Fruit fly (Drosophila melanogaster): ENCODE measurements around the gene Vta1.

Vta1 gene

dm6 chr3L:1690727-1691413 is 38.2 kb upstream of the Vta1 start:
- TF ChIP-seq Rel (GFP tag; optimal IDR thresholded peaks at IDR 0.05) (no peak), Rel (tag; optimal IDR thresholded peaks at IDR 0.05) (no peak), dmrt93B (GFP tag; optimal IDR thresholded peaks at IDR 0.05) (peak; percentile 34), dsf (GFP tag; optimal IDR thresholded peaks at IDR 0.05; ENCODE audit: borderline replicate concordance) (no peak), Vsx2 (GFP tag; optimal IDR thresholded peaks at IDR 0.05; ENCODE audit: partially characterized antibody) (no peak), pan (optimal IDR thresholded peaks at IDR 0.05) (no peak), tai (GFP tag; optimal IDR thresholded peaks at IDR 0.05) (no peak), Mio (GFP tag; optimal IDR thresholded peaks at IDR 0.05) (no peak), dl (GFP tag; optimal IDR thresholded peaks at IDR 0.05; ENCODE audit: insufficient read depth in 1 of 2, partially characterized antibody in 2 of 2) (no peak), jim (GFP tag; optimal IDR thresholded peaks at IDR 0.05) (peak; percentile 14), lola (GFP tag; optimal IDR thresholded peaks at IDR 0.05) (no peak), Abd-B (GFP tag; optimal IDR thresholded peaks at IDR 0.05) (no peak), Hr78 (GFP tag; optimal IDR thresholded peaks at IDR 0.05) (no peak), Jra (GFP tag; optimal IDR thresholded peaks at IDR 0.05) (no peak), OdsH (GFP tag; optimal IDR thresholded peaks at IDR 0.05) (peak; percentile 8), CG32264 (GFP tag; optimal IDR thresholded peaks at IDR 0.05) (no peak), h (GFP tag; optimal IDR thresholded peaks at IDR 0.05) (peak; percentile 71), N (GFP tag; optimal IDR thresholded peaks at IDR 0.05) (no peak), usp (GFP tag; optimal IDR thresholded peaks at IDR 0.05) (no peak), br (GFP tag; optimal IDR thresholded peaks at IDR 0.05) (peak; percentile 48), sv (GFP tag; optimal IDR thresholded peaks at IDR 0.05) (no peak), fru (GFP tag; optimal IDR thresholded peaks at IDR 0.05) (peak; percentile 51), psq (GFP tag; optimal IDR thresholded peaks at IDR 0.05) (no peak), ey (GFP tag; optimal IDR thresholded peaks at IDR 0.05) (peak; percentile 45), Dif (GFP tag; optimal IDR thresholded peaks at IDR 0.05; ENCODE audit: partially characterized antibody) (no peak), foxo (GFP tag; optimal IDR thresholded peaks at IDR 0.05) (peak in 1 of 2 experiments; percentile 63), HLH106 (tag; optimal IDR thresholded peaks at IDR 0.05) (peak; percentile 45), Hnf4 (GFP tag; optimal IDR thresholded peaks at IDR 0.05) (peak; percentile 19), woc (GFP tag; optimal IDR thresholded peaks at IDR 0.05) (peak; percentile 15), brk (GFP tag; optimal IDR thresholded peaks at IDR 0.05) (no peak), CG9705 (GFP tag; optimal IDR thresholded peaks at IDR 0.05) (no peak), Sp1 (GFP tag; optimal IDR thresholded peaks at IDR 0.05) (peak; percentile 20), rgr (GFP tag; optimal IDR thresholded peaks at IDR 0.05) (peak; percentile 46), sage (GFP tag; optimal IDR thresholded peaks at IDR 0.05) (no peak), CrebA (GFP tag; optimal IDR thresholded peaks at IDR 0.05; ENCODE audit: borderline replicate concordance) (no peak), Myc (optimal IDR thresholded peaks at IDR 0.05) (no peak), Dfd (GFP tag; optimal IDR thresholded peaks at IDR 0.05) (no peak), Hr83 (GFP tag; optimal IDR thresholded peaks at IDR 0.05; ENCODE audit: poor library complexity, severe bottlenecking) (peak; percentile 92), GATAd (GFP tag; optimal IDR thresholded peaks at IDR 0.05) (no peak)

dm6 chr3L:1688569-1688968 is 35.9 kb upstream of the Vta1 start:
- TF ChIP-seq ey (GFP tag; optimal IDR thresholded peaks at IDR 0.05) (no peak), rgr (GFP tag; optimal IDR thresholded peaks at IDR 0.05) (no peak), GATAd (GFP tag; optimal IDR thresholded peaks at IDR 0.05) (no peak), lola (GFP tag; optimal IDR thresholded peaks at IDR 0.05) (no peak), Hnf4 (GFP tag; optimal IDR thresholded peaks at IDR 0.05) (no peak), Sp1 (GFP tag; optimal IDR thresholded peaks at IDR 0.05) (no peak), jim (GFP tag; optimal IDR thresholded peaks at IDR 0.05) (no peak), br (GFP tag; optimal IDR thresholded peaks at IDR 0.05) (no peak), Myc (optimal IDR thresholded peaks at IDR 0.05) (no peak), Dif (GFP tag; optimal IDR thresholded peaks at IDR 0.05; ENCODE audit: partially characterized antibody) (no peak), woc (GFP tag; optimal IDR thresholded peaks at IDR 0.05) (no peak), dsf (GFP tag; optimal IDR thresholded peaks at IDR 0.05; ENCODE audit: borderline replicate concordance) (no peak), brk (GFP tag; optimal IDR thresholded peaks at IDR 0.05) (no peak), fru (GFP tag; optimal IDR thresholded peaks at IDR 0.05) (no peak), CG9705 (GFP tag; optimal IDR thresholded peaks at IDR 0.05) (no peak), dl (GFP tag; optimal IDR thresholded peaks at IDR 0.05; ENCODE audit: insufficient read depth in 1 of 2, partially characterized antibody in 2 of 2) (no peak)

Data from whole organism, wandering third instar larva.